Worm (Caenorhabditis elegans) whole organism, late embryonic: Measurements from ENCODE around the gene pod-1.

ENCODE experiments used
- fkh-10 ChIP-seq: fragments of 150-350 bp; optimal IDR thresholded peaks from 2 replicates; lab custom pipeline; 2014; ENCODE audit warnings: missing biosample characterization, missing genetic modification reagents, missing genetic modification characterization
- hlh-30 ChIP-seq: sonication (generic microtip); optimal IDR thresholded peaks from 2 replicates; lab custom pipeline; 2017; ENCODE audit warnings: antibody characterized with exemption, missing genetic modification characterization, missing compliant biosample characterization; ENCODE audit not compliant: insufficient read depth
- npax-4 ChIP-seq: sonication (generic microtip); optimal IDR thresholded peaks from 2 replicates; lab custom pipeline; 2016; ENCODE audit warnings: missing genetic modification characterization, missing compliant biosample characterization
- tbx-2 ChIP-seq: sonication (generic microtip); optimal IDR thresholded peaks from 2 replicates; lab custom pipeline; 2016; ENCODE audit warnings: missing genetic modification characterization, missing compliant biosample characterization

ce11 chrIII:13471504-13471903, 52.4 kb downstream of the pod-1 start, which contains the start of gene pssy-2:
- TF ChIP-seq hlh-30 (no peak), tbx-2 (tag; lab: Kevin White, UChicago) (no peak), fkh-10 (GFP tag; lab: Kevin White, UChicago) (no peak), npax-4 (tag; lab: Kevin White, UChicago) (no peak)
